Worm (Caenorhabditis elegans) whole organism, L3 larva: ENCODE data around the gene npr-3.

Source experiments
- ZK546.5 ChIP-seq: sonication (generic microtip); optimal IDR thresholded peaks from 2 replicates; lab custom pipeline; 2017; ENCODE audit warnings: missing biosample characterization, missing genetic modification characterization
- ceh-16 ChIP-seq: sonication (generic microtip); optimal IDR thresholded peaks from 2 replicates; lab custom pipeline; 2017; ENCODE audit warnings: missing biosample characterization, missing genetic modification characterization
- egl-27 ChIP-seq: sonication (generic microtip); optimal IDR thresholded peaks from 4 replicates; lab custom pipeline; 2017; ENCODE audit warnings: missing biosample characterization, missing genetic modification reagents, missing genetic modification characterization
- lin-15B ChIP-seq: fragments of 150-350 bp; optimal IDR thresholded peaks from 2 replicates; lab custom pipeline; 2014; ENCODE audit warnings: missing biosample characterization, missing genetic modification characterization
- nfya-1 ChIP-seq: sonication (generic microtip); optimal IDR thresholded peaks from 2 replicates; lab custom pipeline; 2017; ENCODE audit warnings: missing genetic modification characterization, mild to moderate bottlenecking, missing compliant biosample characterization, antibody characterized with exemption, moderate library complexity; ENCODE audit not compliant: insufficient read depth
- nhr-237 ChIP-seq: fragments of 150-350 bp; optimal IDR thresholded peaks from 2 replicates; lab custom pipeline; 2014; ENCODE audit warnings: missing biosample characterization, missing genetic modification characterization
- nhr-28 ChIP-seq: fragments of 150-350 bp; optimal IDR thresholded peaks from 2 replicates; lab custom pipeline; 2014; ENCODE audit warnings: missing biosample characterization, missing genetic modification characterization
- nhr-76 ChIP-seq: fragments of 150-350 bp; sonication (generic microtip); optimal IDR thresholded peaks from 5 replicates; lab custom pipeline; 2014; ENCODE audit warnings: missing biosample characterization, missing genetic modification characterization
- nhr-77 ChIP-seq: fragments of 150-350 bp; optimal IDR thresholded peaks from 2 replicates; lab custom pipeline; 2014; ENCODE audit warnings: missing biosample characterization, missing genetic modification characterization
- zag-1 ChIP-seq: fragments of 150-350 bp; optimal IDR thresholded peaks from 2 replicates; lab custom pipeline; 2014; ENCODE audit warnings: missing biosample characterization, missing genetic modification characterization

DNA sequence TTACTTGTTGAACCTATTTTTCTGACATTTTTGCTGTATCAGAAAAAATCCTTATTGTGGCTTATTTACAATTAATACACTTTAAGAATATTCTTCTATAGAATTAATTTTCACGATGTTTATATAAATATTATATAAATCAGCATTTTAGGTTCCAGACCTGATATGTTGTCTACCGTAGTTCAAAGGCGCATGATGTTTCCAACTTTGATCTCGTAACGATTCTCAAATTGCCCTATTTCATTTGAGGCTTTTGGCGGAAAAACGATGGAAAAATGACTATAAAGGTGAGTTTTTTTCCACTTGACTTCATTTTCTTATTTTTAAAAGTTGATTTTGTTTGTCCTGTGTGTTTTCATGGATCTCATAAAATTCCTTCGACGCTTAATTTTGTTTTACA lies 49.7 kb upstream of the npr-3 start, which contains the start of gene gfat-2:
- TF ChIP-seq lin-15B (tag; lab: Kevin White, UChicago) (no peak), egl-27 (tag; lab: Kevin White, UChicago) (no peak), ZK546.5 (no peak), nfya-1 (tag; lab: Kevin White, UChicago) (no peak), nhr-237 (tag; lab: Kevin White, UChicago) (no peak), nhr-76 (no peak), nhr-28 (tag; lab: Kevin White, UChicago) (no peak), ceh-16 (tag; lab: Kevin White, UChicago) (no peak), nhr-77 (tag; lab: Kevin White, UChicago) (no peak), zag-1 (tag; lab: Kevin White, UChicago) (no peak)
